Worm (Caenorhabditis elegans): Measurements from ENCODE around the gene neg-1.

ce11 chrV:4411714-4412113 is 37.0 kb upstream of the neg-1 start, which contains the start of gene Y47D7A.17:
- TF ChIP-seq ama-1 (optimal IDR thresholded peaks at IDR 0.05), result no peak
- TF ChIP-seq ama-1 (GFP tag; optimal IDR thresholded peaks at IDR 0.05), result no peak
- no peak for TF ChIP-seq lin-35 (GFP tag; optimal IDR thresholded peaks at IDR 0.05)
- no peak for TF ChIP-seq Y53F4B.3 (GFP tag; IDR thresholded peaks at IDR 0.05)

All from whole organism, young adult.